Fruit fly (Drosophila melanogaster): ENCODE results near the gene CG17141.

Gene CG17141

DNA sequence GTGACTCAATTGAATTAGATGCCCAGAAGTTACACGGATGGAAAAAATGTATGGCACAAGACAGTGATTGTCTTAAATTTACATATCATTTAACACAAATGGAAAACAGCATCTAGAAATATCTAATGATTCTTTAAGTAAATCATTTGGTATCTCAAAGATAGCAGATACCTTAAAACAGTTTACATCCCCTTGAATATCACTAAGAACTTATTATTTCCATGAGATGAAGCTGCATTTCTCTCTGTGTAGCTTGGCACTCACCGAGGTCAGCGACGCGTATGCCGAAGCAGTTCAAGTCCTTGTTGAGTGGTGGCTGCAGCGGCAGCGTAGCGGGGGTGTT is 27.8 kb downstream of the CG17141 start (continued):
- peak; percentile 46 for TF ChIP-seq CG15696 (tag; optimal IDR thresholded peaks at IDR 0.05)
- TF ChIP-seq CoRest (tag; optimal IDR thresholded peaks at IDR 0.05): peak; percentile 40
- no peak for TF ChIP-seq gfzf (GFP tag; optimal IDR thresholded peaks at IDR 0.05)
- TF ChIP-seq psq (GFP tag; optimal IDR thresholded peaks at IDR 0.05): no peak
- no peak for TF ChIP-seq CG16863 (GFP tag; optimal IDR thresholded peaks at IDR 0.05)
- TF ChIP-seq gce (GFP tag; IDR thresholded peaks at IDR 0.05): no peak
- TF ChIP-seq lilli (GFP tag; optimal IDR thresholded peaks at IDR 0.05): peak; percentile 14
- TF ChIP-seq hbn (GFP tag; IDR thresholded peaks at IDR 0.05; ENCODE audit: partially characterized antibody): no peak
- TF ChIP-seq CG1832 (GFP tag; optimal IDR thresholded peaks at IDR 0.05): no peak
- no peak for TF ChIP-seq Nf-YC (tag; optimal IDR thresholded peaks at IDR 0.05)
- TF ChIP-seq CG7987 (GFP tag; optimal IDR thresholded peaks at IDR 0.05): no peak
- no peak for TF ChIP-seq CG2116 (GFP tag; optimal IDR thresholded peaks at IDR 0.05)
- TF ChIP-seq Ets65A (GFP tag): no peak
- no peak for TF ChIP-seq CG17385 (GFP tag; optimal IDR thresholded peaks at IDR 0.05)
- no peak for TF ChIP-seq br (optimal IDR thresholded peaks at IDR 0.05)
- TF ChIP-seq CG7372 (GFP tag; IDR thresholded peaks at IDR 0.05): no peak
- no peak for TF ChIP-seq schlank (tag; optimal IDR thresholded peaks at IDR 0.05)
- peak; percentile 20 for TF ChIP-seq Xbp1 (GFP tag; optimal IDR thresholded peaks at IDR 0.05)
- no peak for TF ChIP-seq fd3F (GFP tag; optimal IDR thresholded peaks at IDR 0.05)
- no peak for TF ChIP-seq CG17802 (tag; optimal IDR thresholded peaks at IDR 0.05)
- TF ChIP-seq CG18262 (tag; optimal IDR thresholded peaks at IDR 0.05): peak; percentile 59
- TF ChIP-seq CG18476 (GFP tag; optimal IDR thresholded peaks at IDR 0.05): no peak
- no peak for TF ChIP-seq Max (GFP tag; optimal IDR thresholded peaks at IDR 0.05)
- TF ChIP-seq CG11696 (GFP tag; IDR thresholded peaks at IDR 0.05): no peak
- TF ChIP-seq vfl (GFP tag; optimal IDR thresholded peaks at IDR 0.05): no peak
- no peak for TF ChIP-seq Antp (GFP tag; optimal IDR thresholded peaks at IDR 0.05)
- TF ChIP-seq HLH4C (GFP tag; IDR thresholded peaks at IDR 0.05; ENCODE audit: partially characterized antibody): no peak
- no peak for TF ChIP-seq Tbp (GFP tag; optimal IDR thresholded peaks at IDR 0.05)
- TF ChIP-seq z (GFP tag; IDR thresholded peaks at IDR 0.05): no peak
- no peak for TF ChIP-seq sd (tag; optimal IDR thresholded peaks at IDR 0.05)
- no peak for TF ChIP-seq zen2 (GFP tag; IDR thresholded peaks at IDR 0.05; ENCODE audit: partially characterized antibody)
- TF ChIP-seq sim (GFP tag; IDR thresholded peaks at IDR 0.05): no peak
- no peak for TF ChIP-seq CG11723 (GFP tag; optimal IDR thresholded peaks at IDR 0.05)
- TF ChIP-seq CG1602 (GFP tag; optimal IDR thresholded peaks at IDR 0.05): no peak
- TF ChIP-seq eve (GFP tag; optimal IDR thresholded peaks at IDR 0.05): no peak
- TF ChIP-seq ken (GFP tag; IDR thresholded peaks at IDR 0.05): no peak
- peak; percentile 8 for TF ChIP-seq tap (tag; optimal IDR thresholded peaks at IDR 0.05)
- TF ChIP-seq Rx (GFP tag; IDR thresholded peaks at IDR 0.05): no peak
- no peak for TF ChIP-seq CG12659 (GFP tag; optimal IDR thresholded peaks at IDR 0.05)
- no peak for TF ChIP-seq CG11247 (GFP tag; IDR thresholded peaks at IDR 0.05)
- no peak for TF ChIP-seq CG34376 (GFP tag; optimal IDR thresholded peaks at IDR 0.05)
- no peak for TF ChIP-seq CG3838 (GFP tag; optimal IDR thresholded peaks at IDR 0.05)
- TF ChIP-seq CG32772 (GFP tag; IDR thresholded peaks at IDR 0.05): no peak
- TF ChIP-seq PHDP (tag; optimal IDR thresholded peaks at IDR 0.05): no peak
- TF ChIP-seq Bteb2 (GFP tag; optimal IDR thresholded peaks at IDR 0.05): no peak
- no peak for TF ChIP-seq sens-2 (GFP tag; IDR thresholded peaks at IDR 0.05)
- no peak for TF ChIP-seq Taf1 (GFP tag; IDR thresholded peaks at IDR 0.05)
- TF ChIP-seq Hr39 (optimal IDR thresholded peaks at IDR 0.05): no peak
- TF ChIP-seq Gsc (GFP tag; IDR thresholded peaks at IDR 0.05): no peak
- TF ChIP-seq CG11456 (GFP tag; IDR thresholded peaks at IDR 0.05): no peak
- TF ChIP-seq HmgZ (tag; optimal IDR thresholded peaks at IDR 0.05): no peak
- TF ChIP-seq dmrt99B (tag; optimal IDR thresholded peaks at IDR 0.05): peak; percentile 65
- TF ChIP-seq CG6765 (GFP tag; optimal IDR thresholded peaks at IDR 0.05): no peak
- no peak for TF ChIP-seq BtbVII (GFP tag; optimal IDR thresholded peaks at IDR 0.05)
